Fruit fly (Drosophila melanogaster) whole organism, embryonic: ENCODE data around the gene Pep.

ENCODE experiments used
- Atf3 ChIP-seq: fragments of 200-800 bp; sonication (Bioruptor generic); optimal IDR thresholded peaks from 3 replicates; lab custom pipeline; 2016; ENCODE audit warnings: missing biosample characterization, missing genetic modification characterization
- Awh ChIP-seq: fragments of 200-800 bp; sonication (Bioruptor generic); IDR thresholded peaks from 2 replicates; pipeline ENCODE4, ENCODE4 v1.3.6; 2022; ENCODE audit warnings: missing biosample characterization, missing genetic modification characterization
- CG1233 ChIP-seq: fragments of 200-800 bp; sonication (Bioruptor generic); optimal IDR thresholded peaks from 4 replicates; lab custom pipeline; 2018; ENCODE audit warnings: missing biosample characterization, mild to moderate bottlenecking, missing genetic modification characterization
- CG14667 ChIP-seq: fragments of 200-800 bp; sonication (Bioruptor generic); IDR thresholded peaks from 2 replicates; pipeline ENCODE4 v1.3.6; 2022; ENCODE audit warnings: missing biosample characterization, missing genetic modification characterization
- CG14965 ChIP-seq: fragments of 200-800 bp; sonication (Bioruptor generic); optimal IDR thresholded peaks from 2 replicates; lab custom pipeline; 2016; ENCODE audit warnings: missing biosample characterization, missing genetic modification characterization, borderline replicate concordance
- CG15514 ChIP-seq: fragments of 200-800 bp; sonication (Bioruptor generic); optimal IDR thresholded peaks from 3 replicates; lab custom pipeline; 2017; ENCODE audit warnings: missing biosample characterization, missing genetic modification characterization, mild to moderate bottlenecking, moderate library complexity, missing genetic modification reagents
- CG16863 ChIP-seq: fragments of 200-800 bp; sonication (Bioruptor generic); optimal IDR thresholded peaks from 3 replicates; lab custom pipeline; 2016; ENCODE audit warnings: missing biosample characterization, missing genetic modification characterization
- CG17385 ChIP-seq: fragments of 200-800 bp; sonication (Bioruptor generic); optimal IDR thresholded peaks from 3 replicates; lab custom pipeline; 2018; ENCODE audit warnings: missing biosample characterization, mild to moderate bottlenecking, missing genetic modification characterization
- CG18764 ChIP-seq: fragments of 200-800 bp; sonication (Bioruptor generic); optimal IDR thresholded peaks from 3 replicates; lab custom pipeline; 2016; ENCODE audit warnings: missing biosample characterization, missing genetic modification characterization
- CG2199 ChIP-seq: fragments of 200-800 bp; sonication (Bioruptor generic); IDR thresholded peaks from 3 replicates; pipeline ENCODE4 v1.3.6; 2022; ENCODE audit warnings: missing biosample characterization, missing genetic modification characterization
- CG2712 ChIP-seq: fragments of 200-800 bp; optimal IDR thresholded peaks from 3 replicates; lab custom pipeline; 2019; ENCODE audit warnings: missing biosample characterization, mild to moderate bottlenecking, missing genetic modification characterization, moderate library complexity
- CG3838 ChIP-seq: fragments of 200-800 bp; sonication (Bioruptor generic); optimal IDR thresholded peaks from 3 replicates; lab custom pipeline; 2016; ENCODE audit warnings: missing biosample characterization, missing genetic modification characterization
- CG4360 ChIP-seq: fragments of 200-800 bp; sonication (Bioruptor generic); IDR thresholded peaks from 2 replicates; pipeline ENCODE4 v1.3.6; 2022; ENCODE audit warnings: missing biosample characterization, missing genetic modification characterization
- CG6689 ChIP-seq: fragments of 200-800 bp; sonication (Bioruptor generic); IDR thresholded peaks from 2 replicates; pipeline ENCODE4 v1.3.6; 2022; ENCODE audit warnings: missing biosample characterization, missing genetic modification characterization
- CG6854 ChIP-seq: fragments of 200-800 bp; sonication (Bioruptor generic); optimal IDR thresholded peaks from 3 replicates; lab custom pipeline; 2017; ENCODE audit warnings: missing biosample characterization, mild to moderate bottlenecking, missing genetic modification characterization
- CG7987 ChIP-seq: fragments of 200-800 bp; sonication (Bioruptor generic); optimal IDR thresholded peaks from 2 replicates; lab custom pipeline; 2018; ENCODE audit warnings: missing biosample characterization, mild to moderate bottlenecking, missing genetic modification characterization, moderate library complexity
- CG8089 ChIP-seq: fragments of 200-800 bp; sonication (Bioruptor generic); optimal IDR thresholded peaks from 3 replicates; lab custom pipeline; 2016; ENCODE audit warnings: missing biosample characterization, missing genetic modification characterization
- E2f1 ChIP-seq: fragments of 200-800 bp; sonication (Bioruptor generic); IDR thresholded peaks from 2 replicates; pipeline ENCODE4 v1.3.6; 2022; ENCODE audit warnings: missing biosample characterization, missing genetic modification characterization
- GATAe ChIP-seq: fragments of 200-800 bp; sonication (Bioruptor generic); conservative IDR thresholded peaks from 2 replicates; pipeline ENCODE4 v1.3.6; 2022; ENCODE audit warnings: missing biosample characterization, missing genetic modification characterization
- H15 ChIP-seq: fragments of 200-800 bp; sonication (Bioruptor generic); IDR thresholded peaks from 3 replicates; pipeline ENCODE4 v1.3.6; 2022; ENCODE audit warnings: missing biosample characterization, missing genetic modification characterization
- Hmx ChIP-seq: fragments of 200-800 bp; sonication (Bioruptor generic); optimal IDR thresholded peaks from 2 replicates; lab custom pipeline; 2016; ENCODE audit warnings: missing biosample characterization, missing genetic modification characterization
- Mrtf ChIP-seq: fragments of 200-800 bp; sonication (Bioruptor generic); IDR thresholded peaks from 3 replicates; pipeline ENCODE4 v1.3.6; 2022; ENCODE audit warnings: missing biosample characterization, missing genetic modification characterization
- Opbp ChIP-seq: fragments of 200-800 bp; sonication (Bioruptor generic); IDR thresholded peaks from 3 replicates; pipeline ENCODE4 v1.3.6; 2022; ENCODE audit warnings: missing biosample characterization, missing genetic modification characterization; ENCODE audit not compliant: partially characterized antibody
- Ravus ChIP-seq: fragments of 200-800 bp; sonication (Bioruptor generic); IDR thresholded peaks from 2 replicates; pipeline ENCODE4 v1.3.6; 2022; ENCODE audit warnings: missing biosample characterization, missing genetic modification characterization
- Rx ChIP-seq: fragments of 200-800 bp; sonication (Bioruptor generic); IDR thresholded peaks from 2 replicates; pipeline ENCODE4 v1.3.6; 2022; ENCODE audit warnings: missing biosample characterization, missing genetic modification characterization
- TFAM ChIP-seq: fragments of 200-800 bp; sonication (Bioruptor generic); optimal IDR thresholded peaks from 2 replicates; lab custom pipeline; 2017; ENCODE audit warnings: missing biosample characterization, missing genetic modification characterization, inconsistent platforms
- Trl ChIP-seq, 3 experiments: fragments of >200 bp in 2 of 3; fragments of 200-800 bp in 1 of 3; sonication (Bioruptor generic) in 1 of 3; optimal IDR thresholded peaks; 2 replicates in 1 of 3; 3 replicates in 2 of 3; lab custom pipeline; 2016 to 2017; ENCODE audit warnings: missing biosample characterization in 1 of 3, missing genetic modification characterization in 1 of 3
- abd-A ChIP-seq: fragments of 200-800 bp; sonication (Bioruptor generic); optimal IDR thresholded peaks from 3 replicates; lab custom pipeline; 2019; ENCODE audit warnings: missing biosample characterization, mild to moderate bottlenecking, missing genetic modification characterization, moderate library complexity
- br ChIP-seq: fragments of >200 bp; optimal IDR thresholded peaks from 2 replicates; lab custom pipeline; 2017
- chinmo ChIP-seq: fragments of 200-800 bp; sonication (Bioruptor generic); IDR thresholded peaks from 4 replicates; pipeline ENCODE4 v1.3.6; 2022; ENCODE audit warnings: missing biosample characterization, missing genetic modification characterization; ENCODE audit not compliant: partially characterized antibody
- dimm ChIP-seq: fragments of 200-800 bp; sonication (Bioruptor generic); IDR thresholded peaks from 2 replicates; pipeline ENCODE4 v1.3.6; 2022; ENCODE audit warnings: missing biosample characterization, missing genetic modification characterization
- dm ChIP-seq: fragments of 200-800 bp; sonication (Bioruptor generic); optimal IDR thresholded peaks from 3 replicates; lab custom pipeline; 2016; ENCODE audit warnings: missing biosample characterization, missing genetic modification characterization
- fd96Cb ChIP-seq: fragments of 200-800 bp; sonication (Bioruptor generic); optimal IDR thresholded peaks from 2 replicates; lab custom pipeline; 2018; ENCODE audit warnings: missing biosample characterization, mild to moderate bottlenecking, missing genetic modification characterization, moderate library complexity
- gsb ChIP-seq: fragments of 200-800 bp; sonication (Bioruptor generic); IDR thresholded peaks from 2 replicates; pipeline ENCODE4 v1.3.6; 2022; ENCODE audit warnings: missing biosample characterization, missing genetic modification characterization
- her ChIP-seq: fragments of 200-800 bp; sonication (Bioruptor generic); optimal IDR thresholded peaks from 2 replicates; lab custom pipeline; 2016; ENCODE audit warnings: missing biosample characterization, missing genetic modification characterization
- kay ChIP-seq: fragments of 200-800 bp; sonication (Bioruptor generic); optimal IDR thresholded peaks from 2 replicates; lab custom pipeline; 2016; ENCODE audit warnings: missing biosample characterization, missing genetic modification characterization
- klu ChIP-seq: fragments of 200-800 bp; sonication (Bioruptor generic); IDR thresholded peaks from 2 replicates; pipeline ENCODE4 v1.3.6; 2022; ENCODE audit warnings: missing biosample characterization, missing genetic modification characterization
- lola ChIP-seq, 3 experiments: fragments of >200 bp in 2 of 3; fragments of 200-800 bp in 1 of 3; sonication (Bioruptor generic) in 1 of 3; optimal IDR thresholded peaks; 2 replicates each; lab custom pipeline; 2017 to 2019; ENCODE audit warnings: missing biosample characterization in 3 of 3, missing genetic modification characterization in 3 of 3, mild to moderate bottlenecking in 1 of 3, moderate library complexity in 1 of 3
- p53 ChIP-seq: fragments of 200-800 bp; sonication (Bioruptor generic); optimal IDR thresholded peaks from 2 replicates; lab custom pipeline; 2016; ENCODE audit warnings: missing biosample characterization, missing genetic modification characterization
- prd ChIP-seq, 3 experiments: fragments of >200 bp in 2 of 3; fragments of 200-800 bp in 1 of 3; sonication (Bioruptor generic) in 1 of 3; optimal IDR thresholded peaks in 2 of 3; IDR thresholded peaks in 1 of 3; 2 replicates in 2 of 3; 3 replicates in 1 of 3; pipeline versions ENCODE4 v1.3.6 to Lab custom; 2017 to 2022; ENCODE audit warnings: missing biosample characterization in 1 of 3, missing genetic modification characterization in 1 of 3
- pum ChIP-seq: fragments of 200-800 bp; sonication (Bioruptor generic); optimal IDR thresholded peaks from 2 replicates; lab custom pipeline; 2016; ENCODE audit warnings: missing biosample characterization, missing genetic modification characterization
- rib ChIP-seq: fragments of 200-800 bp; sonication (Bioruptor generic); IDR thresholded peaks from 2 replicates; pipeline ENCODE4 v1.3.6; 2022; ENCODE audit warnings: missing biosample characterization, missing genetic modification characterization
- sd ChIP-seq: fragments of 200-800 bp; sonication (Bioruptor generic); optimal IDR thresholded peaks from 3 replicates; lab custom pipeline; 2018; ENCODE audit warnings: missing biosample characterization, mild to moderate bottlenecking, missing genetic modification characterization, moderate library complexity
- seq ChIP-seq: fragments of 200-800 bp; sonication (Bioruptor generic); IDR thresholded peaks from 2 replicates; pipeline ENCODE4 v1.3.6; 2022; ENCODE audit warnings: missing biosample characterization, missing genetic modification characterization
- slp2 ChIP-seq: fragments of 200-800 bp; sonication (Bioruptor generic); optimal IDR thresholded peaks from 2 replicates; lab custom pipeline; 2016; ENCODE audit warnings: missing biosample characterization, missing genetic modification characterization
- ttk ChIP-seq: fragments of 200-800 bp; sonication (Bioruptor generic); IDR thresholded peaks from 2 replicates; pipeline ENCODE4 v2.1.2; 2022; ENCODE audit warnings: missing biosample characterization, missing genetic modification characterization
- unc-4 ChIP-seq: fragments of 200-800 bp; sonication (Bioruptor generic); IDR thresholded peaks from 2 replicates; pipeline ENCODE4 v1.3.6; 2022; ENCODE audit warnings: missing biosample characterization, missing genetic modification characterization; ENCODE audit not compliant: partially characterized antibody
- z ChIP-seq: fragments of 200-800 bp; sonication (Bioruptor generic); IDR thresholded peaks from 3 replicates; pipeline ENCODE4 v1.3.6; 2022; ENCODE audit warnings: missing biosample characterization, missing genetic modification characterization

Gene Pep

DNA sequence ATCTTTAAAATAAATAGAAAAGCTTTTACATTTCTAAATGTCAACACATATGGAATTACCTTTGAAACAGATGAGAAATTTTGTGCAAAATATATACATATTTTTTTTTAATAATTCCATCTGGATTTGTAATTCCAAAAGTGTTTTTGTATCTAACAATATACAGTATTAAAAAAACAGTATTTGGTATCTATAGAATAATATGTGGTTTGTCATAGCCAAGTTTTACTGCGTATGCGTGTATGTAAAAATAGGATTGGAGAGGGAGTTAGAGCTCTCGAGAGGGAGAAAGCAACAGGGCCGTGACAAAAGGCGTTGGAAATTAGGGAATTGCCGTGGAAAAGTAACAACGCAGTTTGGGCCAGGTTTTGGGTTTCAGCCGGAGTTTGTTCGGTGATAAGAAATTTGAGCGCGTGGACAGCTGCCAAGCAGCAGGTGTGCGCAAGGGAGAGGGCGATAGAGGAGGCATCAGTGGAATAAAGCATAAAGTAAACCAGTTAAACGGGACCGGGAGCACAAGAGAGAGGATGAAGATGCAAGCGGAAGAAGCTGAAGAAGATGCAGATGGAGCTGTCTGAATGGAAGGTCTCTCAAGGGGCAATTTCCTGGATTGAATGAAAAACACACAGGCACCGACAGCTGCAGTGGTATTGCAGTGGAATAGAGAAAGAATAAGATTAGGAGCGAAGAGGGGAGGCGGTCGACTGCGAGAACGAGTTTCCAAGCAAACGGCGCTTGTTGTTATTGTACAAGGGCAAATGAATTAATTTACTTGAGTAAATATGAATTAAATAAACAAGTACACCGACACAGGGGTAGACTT is 8.3 kb upstream of the Pep start (continued):
- no peak for TF ChIP-seq slp2 (GFP tag; lab: Kevin White, UChicago)
- TF ChIP-seq dimm (GFP tag; lab: Robert Waterston, UW): no peak
- peak; percentile 70 for TF ChIP-seq gsb (GFP tag; lab: Robert Waterston, UW)
- TF ChIP-seq CG18764 (GFP tag; lab: Kevin White, UChicago): peak; percentile 44
- peak; percentile 64 for TF ChIP-seq H15 (GFP tag; lab: Robert Waterston, UW)
- TF ChIP-seq lola (GFP tag; optimal IDR thresholded peaks at IDR 0.05; lab: Kevin White, UChicago): no peak
- TF ChIP-seq klu (GFP tag; lab: Robert Waterston, UW): no peak
- peak; percentile 11 for TF ChIP-seq pum (GFP tag; lab: Kevin White, UChicago)
- no peak for TF ChIP-seq p53 (GFP tag; lab: Kevin White, UChicago)
- TF ChIP-seq TFAM (GFP tag; lab: Kevin White, UChicago): no peak
- TF ChIP-seq sd (tag; lab: Kevin White, UChicago): no peak
- TF ChIP-seq Awh (GFP tag; lab: Robert Waterston, UW): peak; percentile 83
- TF ChIP-seq abd-A (tag; lab: Kevin White, UChicago): peak; percentile 25
- no peak for TF ChIP-seq prd (optimal IDR thresholded peaks at IDR 0.05; lab: Kevin White, UChicago)
- peak; percentile 31; the same call in 2 of the 3 replicates for TF ChIP-seq prd (GFP tag; IDR thresholded peaks at IDR 0.05; lab: Robert Waterston, UW)
- peak; percentile 31 for TF ChIP-seq fd96Cb
- TF ChIP-seq unc-4 (GFP tag; lab: Robert Waterston, UW): no peak
- peak; percentile 38 for TF ChIP-seq CG2712 (tag; lab: Kevin White, UChicago)
- peak; percentile 81 for TF ChIP-seq CG4360 (GFP tag; lab: Robert Waterston, UW)
- TF ChIP-seq dm (GFP tag; lab: Kevin White, UChicago): no peak
- TF ChIP-seq CG17385 (GFP tag; lab: Kevin White, UChicago): no peak
- TF ChIP-seq br (lab: Kevin White, UChicago): no peak
- peak in 1 of 2 experiments; percentile 17 for TF ChIP-seq Trl (optimal IDR thresholded peaks at IDR 0.05; lab: Kevin White, UChicago)
- TF ChIP-seq Trl (GFP tag; optimal IDR thresholded peaks at IDR 0.05; lab: Kevin White, UChicago): peak; percentile 76
- TF ChIP-seq CG16863: no peak
- TF ChIP-seq chinmo (GFP tag; lab: Robert Waterston, UW): 0 out of 4 replicates have a peak, but pooled peaks have one; percentile 29
- TF ChIP-seq seq (GFP tag; lab: Robert Waterston, UW): 0 out of 2 replicates have a peak, but pooled peaks have one; percentile 15
- TF ChIP-seq Atf3 (GFP tag; lab: Kevin White, UChicago): no peak
- peak; percentile 43; the same call in 1 of the 2 replicates for TF ChIP-seq CG14667 (GFP tag; lab: Robert Waterston, UW)
- TF ChIP-seq CG2199 (GFP tag; lab: Robert Waterston, UW): peak; percentile 54; the same call in 1 of the 3 replicates
- no peak for TF ChIP-seq CG6854 (GFP tag; lab: Kevin White, UChicago)
- peak; percentile 75 for TF ChIP-seq CG15514 (GFP tag; lab: Kevin White, UChicago)
- peak; percentile 71; the same call in 1 of the 2 replicates for TF ChIP-seq E2f1 (GFP tag; lab: Robert Waterston, UW)
- peak; percentile 79 for TF ChIP-seq CG7987 (GFP tag; lab: Kevin White, UChicago)
- no peak for TF ChIP-seq Hmx (GFP tag; lab: Kevin White, UChicago)
- TF ChIP-seq CG6689: peak; percentile 61
- peak; percentile 28; the same call in 1 of the 3 replicates for TF ChIP-seq Mrtf (GFP tag; lab: Robert Waterston, UW)
- TF ChIP-seq Rx (GFP tag; lab: Robert Waterston, UW): no peak; the same call in 1 of the 2 replicates
- no peak for TF ChIP-seq GATAe (GFP tag; lab: Robert Waterston, UW)
- TF ChIP-seq CG14965 (GFP tag; lab: Kevin White, UChicago): peak; percentile 29
- TF ChIP-seq z (GFP tag; lab: Robert Waterston, UW): peak; percentile 71; the same call in 2 of the 3 replicates
- TF ChIP-seq CG1233 (GFP tag; lab: Kevin White, UChicago): peak; percentile 2
- TF ChIP-seq rib (GFP tag; lab: Robert Waterston, UW): peak; percentile 91
- TF ChIP-seq ttk: no peak
- no peak for TF ChIP-seq CG3838 (GFP tag; lab: Kevin White, UChicago)
- TF ChIP-seq Ravus (GFP tag; lab: Robert Waterston, UW): no peak
- peak; percentile 15 for TF ChIP-seq kay (GFP tag; lab: Kevin White, UChicago)
- no peak for TF ChIP-seq CG8089 (GFP tag; lab: Kevin White, UChicago)
- no peak for TF ChIP-seq her
- no peak for TF ChIP-seq Opbp (GFP tag; lab: Robert Waterston, UW)
